Worm (Caenorhabditis elegans): Measurements from ENCODE around the gene rpt-3.

Gene rpt-3

ce11 chrIII:6495191-6495723 lies 5.7 kb downstream of the rpt-3 start, which contains the start of gene F23F12.13:
F23F12.13 (plus strand) TSS chrIII:6495673.
- TF ChIP-seq T20F7.1 (GFP tag; optimal IDR thresholded peaks at IDR 0.05) (no peak), nhr-10 (tag; optimal IDR thresholded peaks at IDR 0.05) (no peak), ceh-44 (GFP tag; IDR thresholded peaks at IDR 0.05) (no peak), ztf-11 (tag; optimal IDR thresholded peaks at IDR 0.05) (no peak), hlh-11 (tag; optimal IDR thresholded peaks at IDR 0.05) (peak; percentile 41), hmg-1.1 (GFP tag; IDR thresholded peaks at IDR 0.05) (no peak), dmd-6 (GFP tag; IDR thresholded peaks at IDR 0.05) (peak; percentile 53; the same call in 1 of the 2 replicates), pqm-1 (tag; optimal IDR thresholded peaks at IDR 0.05) (peak; percentile 73), mxl-2 (GFP tag; conservative IDR thresholded peaks at IDR 0.05) (no peak), fkh-10 (GFP tag; optimal IDR thresholded peaks at IDR 0.05) (no peak), lin-15B (tag; optimal IDR thresholded peaks at IDR 0.05) (no peak), spr-3 (GFP tag; optimal IDR thresholded peaks at IDR 0.05) (no peak), hlh-30 (tag; optimal IDR thresholded peaks at IDR 0.05; ENCODE audit: insufficient read depth) (peak; percentile 52), zag-1 (tag; optimal IDR thresholded peaks at IDR 0.05) (no peak), aha-1 (tag) (no peak), tra-1 (GFP tag; IDR thresholded peaks at IDR 0.05) (no peak), Y5F2A.4 (GFP tag; optimal IDR thresholded peaks at IDR 0.05) (no peak), vab-7 (GFP tag; IDR thresholded peaks at IDR 0.05) (no peak), R02D3.7 (tag; optimal IDR thresholded peaks at IDR 0.05) (no peak), madf-5 (GFP tag; IDR thresholded peaks at IDR 0.05) (no peak), ctbp-1 (GFP tag; IDR thresholded peaks at IDR 0.05) (no peak), hif-1 (tag; optimal IDR thresholded peaks at IDR 0.05) (no peak), dmd-9 (GFP tag; IDR thresholded peaks at IDR 0.05) (no peak), ama-1 (optimal IDR thresholded peaks at IDR 0.05) (no peak), F37D6.2 (tag; optimal IDR thresholded peaks at IDR 0.05) (no peak), dve-1 (tag; optimal IDR thresholded peaks at IDR 0.05; ENCODE audit: insufficient read depth) (peak; percentile 58), ZK546.5 (tag; optimal IDR thresholded peaks at IDR 0.05) (no peak), nhr-28 (tag; optimal IDR thresholded peaks at IDR 0.05) (peak; percentile 37), duxl-1 (tag; optimal IDR thresholded peaks at IDR 0.05; ENCODE audit: poor library complexity) (no peak), F49E8.2 (tag; optimal IDR thresholded peaks at IDR 0.05; ENCODE audit: borderline replicate concordance) (no peak), F26F4.8 (GFP tag; conservative IDR thresholded peaks at IDR 0.05) (no peak), rbr-2 (tag; optimal IDR thresholded peaks at IDR 0.05) (no peak)

- TF ChIP-seq nhr-77 (tag; optimal IDR thresholded peaks at IDR 0.05) = no peak
- TF ChIP-seq lsy-2 (tag; optimal IDR thresholded peaks at IDR 0.05) = no peak
These were observed 8.6 kb downstream of the rpt-3 start, which contains the start of gene sdz-15 for ce11 chrIII:6498176-6498575. sdz-15 (plus strand) TSS chrIII:6498476.

ce11 chrIII:6499102-6499501 lies 9.5 kb downstream of the rpt-3 start:
- TF ChIP-seq unc-62 (GFP tag; optimal IDR thresholded peaks at IDR 0.05 in 1 of 2) (peak in 1 of 2 experiments; percentile 92), unc-62 (tag; optimal IDR thresholded peaks at IDR 0.05) (no peak), lin-38 (GFP tag; IDR thresholded peaks at IDR 0.05) (no peak), lin-39 (tag; optimal IDR thresholded peaks at IDR 0.05) (no peak), mes-2 (tag; optimal IDR thresholded peaks at IDR 0.05; ENCODE audit: poor library complexity, severe bottlenecking) (no peak), T20F7.1 (GFP tag; optimal IDR thresholded peaks at IDR 0.05) (no peak), mxl-2 (GFP tag; conservative IDR thresholded peaks at IDR 0.05) (no peak), nhr-10 (tag; optimal IDR thresholded peaks at IDR 0.05) (no peak)
